Worm (Caenorhabditis elegans): ENCODE results near the gene cept-2.
A peak's percentile ranks its signal among the peaks of the same experiment; 100 is the strongest.
"Not testable (repeated sequence)": the region's sequence is repeated elsewhere in the genome, so short reads cannot be mapped to it uniquely, and the experiment has no call there.

The cept-2 gene

ce11 chrV:14301076-14301475 is 46.5 kb upstream of the cept-2 start, which contains the start of gene F14D7.6:
F14D7.6 (plus strand) TSS chrV:14301413.
- TF ChIP-seq fos-1 (tag; optimal IDR thresholded peaks at IDR 0.05) (peak; percentile 52), unc-62 (GFP tag; optimal IDR thresholded peaks at IDR 0.05) (no peak)

- TF ChIP-seq lsy-2 (tag; optimal IDR thresholded peaks at IDR 0.05); sma-3 (GFP tag; optimal IDR thresholded peaks at IDR 0.05); ZK546.5 (tag; optimal IDR thresholded peaks at IDR 0.05): not testable (repeated sequence)
Measured at ce11 chrV:14306771-14307170, 40.8 kb upstream of the cept-2 start, which contains the start of gene spig-4. spig-4 (minus strand) TSS chrV:14306871.

- not testable (repeated sequence) for TF ChIP-seq nhr-77, nhr-11, ZK546.5 (tag; optimal IDR thresholded peaks at IDR 0.05)
Measured at ce11 chrV:14308164-14308563, 39.4 kb upstream of the cept-2 start, which contains the start of gene spig-5. spig-5 (plus strand) TSS chrV:14308464.

ce11 chrV:14309632-14310031 is 37.9 kb upstream of the cept-2 start, which contains the start of gene F14D7.14:
F14D7.14 (plus strand) TSS chrV:14309932.
- not testable (repeated sequence) for TF ChIP-seq sma-9 (GFP tag; optimal IDR thresholded peaks at IDR 0.05); sma-9 (tag; optimal IDR thresholded peaks at IDR 0.05); unc-62 (GFP tag; optimal IDR thresholded peaks at IDR 0.05); mbf-1 (tag; optimal IDR thresholded peaks at IDR 0.05)

- TF ChIP-seq Y55F3AM.14 (GFP tag; optimal IDR thresholded peaks at IDR 0.05): no peak
- no peak for TF ChIP-seq ztf-4 (tag; optimal IDR thresholded peaks at IDR 0.05)
- no peak for TF ChIP-seq nhr-21 (tag; optimal IDR thresholded peaks at IDR 0.05)
- TF ChIP-seq blmp-1 (tag; optimal IDR thresholded peaks at IDR 0.05; ENCODE audit: insufficient read depth): no peak
- no peak for TF ChIP-seq unc-62 (GFP tag; optimal IDR thresholded peaks at IDR 0.05)
- TF ChIP-seq peb-1 (tag; optimal IDR thresholded peaks at IDR 0.05): no peak
- TF ChIP-seq nhr-129 (tag; optimal IDR thresholded peaks at IDR 0.05): no peak
- no peak for TF ChIP-seq zag-1 (tag; optimal IDR thresholded peaks at IDR 0.05)
- no peak for TF ChIP-seq lsy-2 (tag; optimal IDR thresholded peaks at IDR 0.05)
- no peak for TF ChIP-seq ztf-1 (GFP tag; conservative IDR thresholded peaks at IDR 0.05)
- no peak for TF ChIP-seq ceh-82 (tag; optimal IDR thresholded peaks at IDR 0.05)
- no peak for TF ChIP-seq C34F6.9 (tag; optimal IDR thresholded peaks at IDR 0.05)
- no peak for TF ChIP-seq nhr-237 (tag; optimal IDR thresholded peaks at IDR 0.05)
- no peak for TF ChIP-seq unc-55 (GFP tag; optimal IDR thresholded peaks at IDR 0.05)
- TF ChIP-seq unc-39 (tag; optimal IDR thresholded peaks at IDR 0.05): no peak
- TF ChIP-seq lin-13 (GFP tag; optimal IDR thresholded peaks at IDR 0.05): no peak
- TF ChIP-seq nhr-10 (tag; optimal IDR thresholded peaks at IDR 0.05): no peak
- no peak for TF ChIP-seq sma-3 (GFP tag; optimal IDR thresholded peaks at IDR 0.05)
Measured at ce11 chrV:14311115-14311514, 36.5 kb upstream of the cept-2 start, which contains the start of gene ddn-3. ddn-3 (minus strand) TSS chrV:14311215.

- TF ChIP-seq sma-3 (GFP tag; optimal IDR thresholded peaks at IDR 0.05): no peak
- TF ChIP-seq crh-2 (tag; optimal IDR thresholded peaks at IDR 0.05): no peak
- TF ChIP-seq sma-9 (GFP tag; optimal IDR thresholded peaks at IDR 0.05): no peak
- TF ChIP-seq sma-9 (tag; optimal IDR thresholded peaks at IDR 0.05): no peak
- TF ChIP-seq lin-39 (tag; optimal IDR thresholded peaks at IDR 0.05): no peak
- TF ChIP-seq nhr-129 (tag; optimal IDR thresholded peaks at IDR 0.05): no peak
- no peak for TF ChIP-seq ztf-1 (GFP tag; conservative IDR thresholded peaks at IDR 0.05)
- no peak for TF ChIP-seq nhr-6 (tag; optimal IDR thresholded peaks at IDR 0.05)
- TF ChIP-seq ama-1 (optimal IDR thresholded peaks at IDR 0.05): no peak
- TF ChIP-seq nhr-11 (tag; optimal IDR thresholded peaks at IDR 0.05): no peak
- no peak for TF ChIP-seq nhr-25 (tag; optimal IDR thresholded peaks at IDR 0.05)
- TF ChIP-seq nhr-23 (tag; optimal IDR thresholded peaks at IDR 0.05): no peak
- TF ChIP-seq ZK546.5 (tag; optimal IDR thresholded peaks at IDR 0.05): no peak
- no peak for TF ChIP-seq nhr-21 (tag; optimal IDR thresholded peaks at IDR 0.05)
- no peak for TF ChIP-seq R02D3.7 (tag; optimal IDR thresholded peaks at IDR 0.05)
Measured at ce11 chrV:14312695-14313094, 34.9 kb upstream of the cept-2 start, which contains the start of gene F14D7.8. F14D7.8 (minus strand) TSS chrV:14312795.
